Fruit fly (Drosophila melanogaster): ENCODE results near the gene wam.

The wam gene

dm6 chr3R:23334036-23334744 lies 46.3 kb upstream of the wam start (continued):
- TF ChIP-seq CG6792 (GFP tag; optimal IDR thresholded peaks at IDR 0.05) (peak; percentile 46), acj6 (GFP tag; optimal IDR thresholded peaks at IDR 0.05) (peak; percentile 29), Eip75B (GFP tag; optimal IDR thresholded peaks at IDR 0.05) (peak; percentile 79), Met (GFP tag; optimal IDR thresholded peaks at IDR 0.05) (peak; percentile 4), cyc (GFP tag; optimal IDR thresholded peaks at IDR 0.05) (no peak), CG6163 (GFP tag; IDR thresholded peaks at IDR 0.05) (peak; percentile 98), CG11762 (GFP tag; optimal IDR thresholded peaks at IDR 0.05; ENCODE audit: insufficient read depth) (peak; percentile 87), pdm3 (GFP tag; optimal IDR thresholded peaks at IDR 0.05) (peak; percentile 80), Sox15 (GFP tag; optimal IDR thresholded peaks at IDR 0.05) (no peak), dsx (GFP tag; optimal IDR thresholded peaks at IDR 0.05; ENCODE audit: poor library complexity, severe bottlenecking) (peak; percentile 45), CG3919 (GFP tag; optimal IDR thresholded peaks at IDR 0.05) (peak; percentile 72), CG32006 (GFP tag; optimal IDR thresholded peaks at IDR 0.05) (peak; percentile 53), topi (GFP tag; optimal IDR thresholded peaks at IDR 0.05) (peak; percentile 22), Gug (GFP tag; IDR thresholded peaks at IDR 0.05) (peak; percentile 78), CG1621 (tag; optimal IDR thresholded peaks at IDR 0.05) (peak; percentile 96), Ets21C (GFP tag; optimal IDR thresholded peaks at IDR 0.05) (no peak)

- TF ChIP-seq Lpt (GFP tag; optimal IDR thresholded peaks at IDR 0.05) (no peak), CG6163 (GFP tag; IDR thresholded peaks at IDR 0.05) (0 out of 3 replicates have a peak, but pooled peaks have one; percentile 32), Sox14 (GFP tag; optimal IDR thresholded peaks at IDR 0.05) (peak; percentile 58), ss (GFP tag; optimal IDR thresholded peaks at IDR 0.05) (no peak), cyc (GFP tag; optimal IDR thresholded peaks at IDR 0.05) (peak; percentile 64), Eip75B (GFP tag; optimal IDR thresholded peaks at IDR 0.05) (peak; percentile 16), Hr38 (GFP tag; optimal IDR thresholded peaks at IDR 0.05) (no peak), CG16779 (tag; optimal IDR thresholded peaks at IDR 0.05) (no peak), pdm3 (GFP tag; optimal IDR thresholded peaks at IDR 0.05) (peak; percentile 39), CG1621 (tag; optimal IDR thresholded peaks at IDR 0.05) (no peak), CG6808 (GFP tag; optimal IDR thresholded peaks at IDR 0.05) (no peak), OdsH (GFP tag; optimal IDR thresholded peaks at IDR 0.05) (peak; percentile 65), CG11762 (GFP tag; optimal IDR thresholded peaks at IDR 0.05; ENCODE audit: insufficient read depth) (no peak), CG8632 (GFP tag; optimal IDR thresholded peaks at IDR 0.05) (peak; percentile 59), esn (GFP tag; optimal IDR thresholded peaks at IDR 0.05) (peak; percentile 56), fd85E (GFP tag; optimal IDR thresholded peaks at IDR 0.05) (no peak), Eip78C (GFP tag) (peak; percentile 86), net (GFP tag; optimal IDR thresholded peaks at IDR 0.05) (no peak), dac (GFP tag; optimal IDR thresholded peaks at IDR 0.05) (no peak), vri (GFP tag; optimal IDR thresholded peaks at IDR 0.05) (peak; percentile 6), Gug (GFP tag; IDR thresholded peaks at IDR 0.05) (no peak), CG32006 (GFP tag; optimal IDR thresholded peaks at IDR 0.05) (peak; percentile 59), Met (GFP tag; optimal IDR thresholded peaks at IDR 0.05) (peak; percentile 70), CG31627 (GFP tag; optimal IDR thresholded peaks at IDR 0.05) (peak; percentile 62), CG3919 (GFP tag; optimal IDR thresholded peaks at IDR 0.05) (peak; percentile 46), CG6276 (GFP tag; optimal IDR thresholded peaks at IDR 0.05) (peak; percentile 23), CG11294 (GFP tag; IDR thresholded peaks at IDR 0.05) (no peak), CG10631 (GFP tag; optimal IDR thresholded peaks at IDR 0.05) (peak; percentile 40), svp (GFP tag) (peak; percentile 88), Sox15 (GFP tag; optimal IDR thresholded peaks at IDR 0.05) (peak; percentile 65), CG7368 (GFP tag; optimal IDR thresholded peaks at IDR 0.05) (no peak), achi (GFP tag; optimal IDR thresholded peaks at IDR 0.05) (no peak), CG8119 (GFP tag; IDR thresholded peaks at IDR 0.05) (peak; percentile 14; the same call in 1 of the 3 replicates), CG15336 (GFP tag; IDR thresholded peaks at IDR 0.05) (no peak), CG10669 (GFP tag; optimal IDR thresholded peaks at IDR 0.05) (peak; percentile 14), spab (GFP tag; optimal IDR thresholded peaks at IDR 0.05) (no peak), CG9139 (GFP tag; optimal IDR thresholded peaks at IDR 0.05) (no peak), CG34406 (GFP tag; optimal IDR thresholded peaks at IDR 0.05) (peak; percentile 38), CG8319 (GFP tag; optimal IDR thresholded peaks at IDR 0.05) (peak; percentile 20), salr (GFP tag; optimal IDR thresholded peaks at IDR 0.05) (no peak), Hr4 (GFP tag; optimal IDR thresholded peaks at IDR 0.05) (peak; percentile 60), topi (GFP tag; optimal IDR thresholded peaks at IDR 0.05) (peak; percentile 64)
Measured at dm6 chr3R:23333334-23334035, 45.6 kb upstream of the wam start.

Measured in whole organism, prepupa.